Worm (Caenorhabditis elegans): ENCODE data around the gene tsp-11.

tsp-11 gene

ce11 chrX:9180823-9181222 is 17.9 kb downstream of the tsp-11 start, which contains the start of gene Y81B9A.4:
Gene Y81B9A.4, minus strand, starts transcription at chrX:9180923.
- TF ChIP-seq ceh-22 (tag; optimal IDR thresholded peaks at IDR 0.05) (no peak), C38D4.7 (GFP tag; optimal IDR thresholded peaks at IDR 0.05) (no peak), hlh-13 (GFP tag; optimal IDR thresholded peaks at IDR 0.05) (no peak), syd-9 (tag; optimal IDR thresholded peaks at IDR 0.05) (no peak), ama-1 (optimal IDR thresholded peaks at IDR 0.05) (no peak), hlh-8 (tag; optimal IDR thresholded peaks at IDR 0.05) (no peak), Y22D7AL.16 (tag; optimal IDR thresholded peaks at IDR 0.05) (no peak)

ce11 chrX:9182140-9182539 is 19.2 kb downstream of the tsp-11 start, which contains the start of gene Y81B9A.3:
Gene Y81B9A.3, plus strand, starts transcription at chrX:9182440.
- TF ChIP-seq sox-2 (GFP tag; IDR thresholded peaks at IDR 0.05) (no peak), ttx-3 (tag; optimal IDR thresholded peaks at IDR 0.05) (no peak), K09A11.1 (tag; optimal IDR thresholded peaks at IDR 0.05; ENCODE audit: insufficient read depth) (no peak), mec-3 (tag; optimal IDR thresholded peaks at IDR 0.05; ENCODE audit: borderline replicate concordance) (no peak), sdc-2 (tag; optimal IDR thresholded peaks at IDR 0.05) (no peak), dmd-4 (tag; optimal IDR thresholded peaks at IDR 0.05; ENCODE audit: borderline replicate concordance) (no peak), ahr-1 (tag; optimal IDR thresholded peaks at IDR 0.05) (no peak), rnt-1 (tag; optimal IDR thresholded peaks at IDR 0.05) (no peak), pha-4 (tag; optimal IDR thresholded peaks at IDR 0.05) (no peak), nhr-11 (tag; optimal IDR thresholded peaks at IDR 0.05) (no peak), unc-3 (GFP tag; conservative IDR thresholded peaks at IDR 0.05) (no peak), unc-3 (tag; optimal IDR thresholded peaks at IDR 0.05) (no peak), gmeb-2 (tag; optimal IDR thresholded peaks at IDR 0.05) (no peak), T23F11.4 (GFP tag; optimal IDR thresholded peaks at IDR 0.05) (no peak), F13H6.1 (tag; optimal IDR thresholded peaks at IDR 0.05) (no peak), pat-9 (tag; optimal IDR thresholded peaks at IDR 0.05) (no peak)

- no peak for TF ChIP-seq zip-5 (tag; optimal IDR thresholded peaks at IDR 0.05)
- TF ChIP-seq lim-6 (tag; optimal IDR thresholded peaks at IDR 0.05) = no peak
- TF ChIP-seq ref-2 (tag; optimal IDR thresholded peaks at IDR 0.05) = no peak
- no peak for TF ChIP-seq ceh-45 (GFP tag; IDR thresholded peaks at IDR 0.05)
- TF ChIP-seq K02D7.2 (tag; optimal IDR thresholded peaks at IDR 0.05) = no peak
- no peak for TF ChIP-seq ama-1 (optimal IDR thresholded peaks at IDR 0.05)
- no peak for TF ChIP-seq pha-2 (tag; optimal IDR thresholded peaks at IDR 0.05)
- TF ChIP-seq ceh-22 (tag; optimal IDR thresholded peaks at IDR 0.05) = no peak
- TF ChIP-seq ceh-2 (tag; optimal IDR thresholded peaks at IDR 0.05) = no peak
- no peak for TF ChIP-seq ahr-1 (tag; optimal IDR thresholded peaks at IDR 0.05)
- no peak for TF ChIP-seq sdc-2 (tag; optimal IDR thresholded peaks at IDR 0.05)
- no peak for TF ChIP-seq madf-2 (tag; optimal IDR thresholded peaks at IDR 0.05)
- no peak for TF ChIP-seq ztf-16 (tag; optimal IDR thresholded peaks at IDR 0.05)
- no peak for TF ChIP-seq sox-4 (tag; optimal IDR thresholded peaks at IDR 0.05)
Observed at ce11 chrX:9183836-9184235, 20.9 kb downstream of the tsp-11 start, which contains the start of gene Y81B9A.2. Gene Y81B9A.2, plus strand, starts transcription at chrX:9184136.

ce11 chrX:9191795-9192494 is 29.0 kb downstream of the tsp-11 start, which contains the start of gene Y81B9A.1:
Gene Y81B9A.1, plus strand, starts transcription at chrX:9192444.
- TF ChIP-seq fax-1 (tag; optimal IDR thresholded peaks at IDR 0.05) = no peak
- TF ChIP-seq fkh-6 (tag; optimal IDR thresholded peaks at IDR 0.05) = no peak
- no peak for TF ChIP-seq sox-2 (GFP tag; IDR thresholded peaks at IDR 0.05)
- TF ChIP-seq gmeb-2 (tag; optimal IDR thresholded peaks at IDR 0.05) = no peak
- no peak for TF ChIP-seq ceh-6 (GFP tag; optimal IDR thresholded peaks at IDR 0.05)
- no peak for TF ChIP-seq pqm-1 (tag; optimal IDR thresholded peaks at IDR 0.05)
- TF ChIP-seq pax-1 (tag; optimal IDR thresholded peaks at IDR 0.05) = no peak
- no peak for TF ChIP-seq fkh-10 (GFP tag; optimal IDR thresholded peaks at IDR 0.05)
- no peak for TF ChIP-seq hlh-6 (tag; optimal IDR thresholded peaks at IDR 0.05)
- no peak for TF ChIP-seq ttx-3 (tag; optimal IDR thresholded peaks at IDR 0.05)
- TF ChIP-seq npax-4 (tag; optimal IDR thresholded peaks at IDR 0.05) = no peak
